Worm (Caenorhabditis elegans): Measurements from ENCODE around the gene C38D4.7.

DNA sequence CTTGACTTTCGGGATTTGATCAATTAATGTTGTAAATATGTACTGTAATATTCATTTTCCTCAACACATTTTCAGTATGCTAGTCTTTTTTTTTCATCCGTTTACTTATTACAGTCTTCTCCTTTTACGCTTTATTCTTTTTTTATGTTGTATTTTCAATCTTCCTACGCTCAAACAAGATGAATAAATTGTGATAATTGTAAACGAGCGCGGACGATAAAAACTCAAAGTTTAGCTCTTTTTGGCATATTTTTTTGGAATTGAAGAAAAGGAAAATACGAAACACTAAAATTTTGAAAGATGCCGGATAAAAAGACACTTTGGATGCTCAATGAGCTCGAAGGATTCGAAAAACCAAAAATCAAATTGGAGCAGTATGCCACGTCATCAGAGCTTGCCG, 8.4 kb downstream of the C38D4.7 start, which contains the start of gene metl-5:
- TF ChIP-seq unc-39 (tag; optimal IDR thresholded peaks at IDR 0.05) (no peak), nhr-12 (tag; optimal IDR thresholded peaks at IDR 0.05) (no peak), flh-1 (GFP tag; optimal IDR thresholded peaks at IDR 0.05) (no peak), snpc-4 (tag; optimal IDR thresholded peaks at IDR 0.05) (no peak), nhr-237 (tag; optimal IDR thresholded peaks at IDR 0.05) (no peak), nhr-28 (tag; optimal IDR thresholded peaks at IDR 0.05) (no peak), unc-62 (GFP tag; optimal IDR thresholded peaks at IDR 0.05) (no peak), nhr-76 (tag; optimal IDR thresholded peaks at IDR 0.05) (no peak), pha-4 (tag; optimal IDR thresholded peaks at IDR 0.05) (no peak), lin-32 (GFP tag; optimal IDR thresholded peaks at IDR 0.05) (no peak), hlh-1 (tag; optimal IDR thresholded peaks at IDR 0.05) (no peak), lsy-2 (tag; optimal IDR thresholded peaks at IDR 0.05) (no peak)
